Worm (Caenorhabditis elegans): ENCODE data around the gene glb-28.
A peak's percentile ranks its signal among the peaks of the same experiment; 100 is the strongest.

glb-28 gene

ce11 chrX:15297396-15297827, 19.6 kb downstream of the glb-28 start:
- TF ChIP-seq hlh-1 (tag; optimal IDR thresholded peaks at IDR 0.05) (no peak), cnd-1 (tag; optimal IDR thresholded peaks at IDR 0.05) (peak; percentile 83), unc-62 (GFP tag; optimal IDR thresholded peaks at IDR 0.05) (no peak), unc-39 (tag; optimal IDR thresholded peaks at IDR 0.05) (no peak), elt-3 (tag; optimal IDR thresholded peaks at IDR 0.05) (no peak), M03D4.4 (tag; optimal IDR thresholded peaks at IDR 0.05) (peak; percentile 84), nhr-28 (tag; optimal IDR thresholded peaks at IDR 0.05) (no peak), unc-120 (tag; optimal IDR thresholded peaks at IDR 0.05; ENCODE audit: poor library complexity, severe bottlenecking) (peak; percentile 73), snpc-4 (tag; optimal IDR thresholded peaks at IDR 0.05) (no peak), mls-2 (tag; optimal IDR thresholded peaks at IDR 0.05) (peak; percentile 83), lin-13 (tag; optimal IDR thresholded peaks at IDR 0.05) (no peak), tbx-8 (GFP tag; optimal IDR thresholded peaks at IDR 0.05) (peak; percentile 48), flh-1 (GFP tag; optimal IDR thresholded peaks at IDR 0.05) (peak; percentile 44), nhr-76 (tag; optimal IDR thresholded peaks at IDR 0.05) (no peak), sem-2 (GFP tag; optimal IDR thresholded peaks at IDR 0.05) (peak; percentile 63), ceh-83 (GFP tag; optimal IDR thresholded peaks at IDR 0.05) (peak; percentile 88), elt-1 (tag; optimal IDR thresholded peaks at IDR 0.05; ENCODE audit: borderline replicate concordance, insufficient read depth) (no peak), ceh-39 (tag; optimal IDR thresholded peaks at IDR 0.05) (no peak), lsy-2 (tag; optimal IDR thresholded peaks at IDR 0.05) (no peak), ceh-43 (GFP tag; optimal IDR thresholded peaks at IDR 0.05) (peak; percentile 13), drap-1 (GFP tag; optimal IDR thresholded peaks at IDR 0.05) (peak; percentile 86), zip-8 (tag; optimal IDR thresholded peaks at IDR 0.05) (no peak), bed-3 (GFP tag; optimal IDR thresholded peaks at IDR 0.05) (peak; percentile 67), lin-32 (GFP tag; optimal IDR thresholded peaks at IDR 0.05) (peak; percentile 59), ham-2 (GFP tag; optimal IDR thresholded peaks at IDR 0.05) (peak; percentile 33), sptf-1 (tag; optimal IDR thresholded peaks at IDR 0.05) (peak; percentile 80), nhr-2 (tag; optimal IDR thresholded peaks at IDR 0.05) (no peak), nhr-12 (tag; optimal IDR thresholded peaks at IDR 0.05) (no peak)

DNA sequence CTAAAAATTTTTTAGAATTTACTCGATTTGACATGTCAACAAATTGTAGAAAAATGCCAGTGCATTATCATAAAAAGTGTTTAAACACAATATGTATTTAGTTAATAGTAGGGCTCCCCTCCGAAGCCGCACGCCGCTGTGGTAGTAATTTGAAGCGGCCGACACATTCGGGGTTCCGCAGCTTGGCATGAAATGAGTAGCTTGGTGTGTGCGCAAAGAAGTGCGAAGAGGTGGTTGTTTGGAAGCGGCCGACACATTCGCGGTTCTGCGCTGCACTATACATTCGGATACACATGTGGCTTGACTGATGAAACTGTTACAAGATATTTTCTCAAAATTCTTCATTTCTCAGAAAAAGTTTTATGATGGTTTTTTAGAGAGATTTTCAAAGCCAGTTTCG, 31.5 kb downstream of the glb-28 start:
- TF ChIP-seq zip-8 (tag; optimal IDR thresholded peaks at IDR 0.05) (no peak), elt-1 (tag; optimal IDR thresholded peaks at IDR 0.05; ENCODE audit: borderline replicate concordance, insufficient read depth) (no peak), mab-5 (tag; optimal IDR thresholded peaks at IDR 0.05) (no peak), unc-39 (tag; optimal IDR thresholded peaks at IDR 0.05) (no peak), unc-62 (GFP tag; optimal IDR thresholded peaks at IDR 0.05) (no peak), pha-4 (tag; optimal IDR thresholded peaks at IDR 0.05) (no peak), mep-1 (tag; optimal IDR thresholded peaks at IDR 0.05) (no peak), ceh-43 (GFP tag; optimal IDR thresholded peaks at IDR 0.05) (no peak), drap-1 (GFP tag; optimal IDR thresholded peaks at IDR 0.05) (no peak), sem-2 (GFP tag; optimal IDR thresholded peaks at IDR 0.05) (no peak), nhr-76 (tag; optimal IDR thresholded peaks at IDR 0.05) (no peak), ceh-83 (GFP tag; optimal IDR thresholded peaks at IDR 0.05) (no peak), ces-1 (GFP tag; optimal IDR thresholded peaks at IDR 0.05) (no peak), nhr-2 (tag; optimal IDR thresholded peaks at IDR 0.05) (no peak), nhr-237 (tag; optimal IDR thresholded peaks at IDR 0.05) (no peak), tbx-8 (GFP tag; optimal IDR thresholded peaks at IDR 0.05) (no peak), M03D4.4 (tag; optimal IDR thresholded peaks at IDR 0.05) (no peak), cnd-1 (tag; optimal IDR thresholded peaks at IDR 0.05) (no peak)

- TF ChIP-seq lin-32 (GFP tag; optimal IDR thresholded peaks at IDR 0.05) (no peak), flh-1 (GFP tag; optimal IDR thresholded peaks at IDR 0.05) (no peak), ceh-83 (GFP tag; optimal IDR thresholded peaks at IDR 0.05) (no peak), unc-120 (tag; optimal IDR thresholded peaks at IDR 0.05; ENCODE audit: poor library complexity, severe bottlenecking) (no peak), nhr-76 (tag; optimal IDR thresholded peaks at IDR 0.05) (no peak), sptf-1 (tag; optimal IDR thresholded peaks at IDR 0.05) (no peak), ham-2 (GFP tag; optimal IDR thresholded peaks at IDR 0.05) (no peak)
These were observed 33.3 kb downstream of the glb-28 start, which contains the start of gene jud-4 for ce11 chrX:15283740-15284139. Gene jud-4, plus strand, starts transcription at chrX:15284115.

DNA sequence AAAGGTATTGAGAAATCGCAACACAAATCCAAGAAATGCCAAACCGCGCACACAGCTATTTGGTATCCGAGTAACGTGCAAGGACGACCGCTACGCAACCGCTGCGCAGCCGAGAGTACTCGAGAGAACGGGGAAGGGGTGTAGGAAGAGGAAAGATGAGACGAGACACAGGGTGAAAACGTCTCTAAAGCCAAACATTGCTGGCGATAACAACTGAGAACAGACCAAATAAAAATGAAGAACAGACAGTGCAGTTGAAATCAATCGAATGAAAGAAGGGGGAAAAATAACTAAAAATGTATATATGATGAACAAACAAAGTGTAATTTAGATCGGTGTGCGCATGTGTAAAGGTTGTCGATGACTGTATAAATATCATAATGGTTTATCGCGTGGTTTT, 35.8 kb downstream of the glb-28 start:
- TF ChIP-seq ham-2 (GFP tag; optimal IDR thresholded peaks at IDR 0.05) (peak; percentile 30), snpc-4 (tag; optimal IDR thresholded peaks at IDR 0.05) (no peak), mep-1 (tag; optimal IDR thresholded peaks at IDR 0.05) (peak; percentile 35), bed-3 (GFP tag; optimal IDR thresholded peaks at IDR 0.05) (no peak), hlh-1 (tag; optimal IDR thresholded peaks at IDR 0.05) (peak; percentile 2), lin-13 (tag; optimal IDR thresholded peaks at IDR 0.05) (peak; percentile 0), cnd-1 (tag; optimal IDR thresholded peaks at IDR 0.05) (peak; percentile 21), lsy-2 (tag; optimal IDR thresholded peaks at IDR 0.05) (peak; percentile 10), unc-39 (tag; optimal IDR thresholded peaks at IDR 0.05) (no peak), pha-4 (tag; optimal IDR thresholded peaks at IDR 0.05) (peak; percentile 59)
